Worm (Caenorhabditis elegans) whole organism, L4 larva: ENCODE measurements around the gene tps-2.

Experiments used
- aha-1 ChIP-seq: fragments of 150-350 bp; peaks from one replicate; lab custom pipeline; 2014; ENCODE audit warnings: missing biosample characterization, missing genetic modification characterization
- aly-2 ChIP-seq: sonication (generic microtip); optimal IDR thresholded peaks from 2 replicates; lab custom pipeline; 2018; ENCODE audit warnings: missing biosample characterization, missing genetic modification characterization
- dve-1 ChIP-seq: sonication (generic microtip); optimal IDR thresholded peaks from 2 replicates; lab custom pipeline; 2017; ENCODE audit warnings: antibody characterized with exemption, mild to moderate bottlenecking, missing genetic modification characterization, missing compliant biosample characterization; ENCODE audit not compliant: insufficient read depth
- lin-15B ChIP-seq: fragments of 150-350 bp; sonication (generic microtip); optimal IDR thresholded peaks from 3 replicates; lab custom pipeline; 2014; ENCODE audit warnings: missing biosample characterization, missing genetic modification characterization
- madf-9 ChIP-seq: fragments of 200-800 bp; sonication (Bioruptor generic); conservative IDR thresholded peaks from 2 replicates; pipeline ENCODE4 v1.3.6; 2022; ENCODE audit warnings: missing genetic modification reagents, missing genetic modification characterization, missing compliant biosample characterization
- nhr-237 ChIP-seq: sonication (generic microtip); optimal IDR thresholded peaks from 2 replicates; lab custom pipeline; 2017; ENCODE audit warnings: missing biosample characterization, missing genetic modification characterization
- nhr-28 ChIP-seq: fragments of 150-350 bp; optimal IDR thresholded peaks from 2 replicates; lab custom pipeline; 2014; ENCODE audit warnings: missing biosample characterization, missing genetic modification characterization
- pqm-1 ChIP-seq: sonication (generic microtip); optimal IDR thresholded peaks from 2 replicates; lab custom pipeline; 2017; ENCODE audit warnings: missing biosample characterization, missing genetic modification characterization
- set-16 ChIP-seq: fragments of 200-800 bp; sonication (Bioruptor generic); IDR thresholded peaks from 2 replicates; pipeline ENCODE4 v1.3.6; 2022; ENCODE audit warnings: missing genetic modification reagents, missing genetic modification characterization, missing compliant biosample characterization
- snpc-4 ChIP-seq: fragments of 150-350 bp; optimal IDR thresholded peaks from 2 replicates; lab custom pipeline; 2014; ENCODE audit warnings: missing biosample characterization, missing genetic modification characterization
- unc-62 ChIP-seq, 3 experiments: fragments of 150-350 bp in 1 of 3; sonication (generic microtip); optimal IDR thresholded peaks in 2 of 3; peaks in 1 of 3; 1 replicate in 1 of 3; 2 replicates in 2 of 3; lab custom pipeline; 2014 to 2017; ENCODE audit warnings: missing biosample characterization in 3 of 3, missing genetic modification characterization in 3 of 3, missing genetic modification reagents in 3 of 3, missing genotype in 1 of 3
- zfp-3 ChIP-seq: fragments of 200-800 bp; sonication (Bioruptor generic); conservative IDR thresholded peaks from 2 replicates; pipeline ENCODE4 v1.3.6; 2022; ENCODE audit warnings: missing genetic modification reagents, missing genetic modification characterization, missing compliant biosample characterization
- ztf-7 ChIP-seq: fragments of 150-350 bp; optimal IDR thresholded peaks from 2 replicates; lab custom pipeline; 2014; ENCODE audit warnings: missing biosample characterization, missing genetic modification characterization

- no peak for TF ChIP-seq dve-1
- TF ChIP-seq set-16 (GFP tag; lab: Robert Waterston, UW): no peak
- TF ChIP-seq pqm-1 (tag; lab: Kevin White, UChicago): no peak
- no peak for TF ChIP-seq nhr-28
- no peak for TF ChIP-seq aly-2 (tag; lab: Kevin White, UChicago)
- no peak for TF ChIP-seq nhr-237 (tag; lab: Kevin White, UChicago)
- TF ChIP-seq madf-9: no peak
- no peak for TF ChIP-seq zfp-3 (GFP tag; lab: Robert Waterston, UW)
- no peak for TF ChIP-seq lin-15B (tag; lab: Kevin White, UChicago)
- TF ChIP-seq ztf-7 (tag; lab: Kevin White, UChicago): no peak
- TF ChIP-seq snpc-4 (tag; lab: Kevin White, UChicago): no peak
- no peak for TF ChIP-seq aha-1 (tag; lab: Kevin White, UChicago)
- no peak for TF ChIP-seq unc-62 (GFP tag; optimal IDR thresholded peaks at IDR 0.05 in 1 of 2; lab: Kevin White, UChicago)
- TF ChIP-seq unc-62 (tag; optimal IDR thresholded peaks at IDR 0.05; lab: Kevin White, UChicago): no peak
Observed at ce11 chrII:14593281-14593680, 7.4 kb upstream of the tps-2 start, which contains the start of gene catp-4.
